Worm (Caenorhabditis elegans): ENCODE measurements around the gene F01D5.8.
A peak's percentile ranks its signal among the peaks of the same experiment; 100 is the strongest.

Gene F01D5.8

DNA sequence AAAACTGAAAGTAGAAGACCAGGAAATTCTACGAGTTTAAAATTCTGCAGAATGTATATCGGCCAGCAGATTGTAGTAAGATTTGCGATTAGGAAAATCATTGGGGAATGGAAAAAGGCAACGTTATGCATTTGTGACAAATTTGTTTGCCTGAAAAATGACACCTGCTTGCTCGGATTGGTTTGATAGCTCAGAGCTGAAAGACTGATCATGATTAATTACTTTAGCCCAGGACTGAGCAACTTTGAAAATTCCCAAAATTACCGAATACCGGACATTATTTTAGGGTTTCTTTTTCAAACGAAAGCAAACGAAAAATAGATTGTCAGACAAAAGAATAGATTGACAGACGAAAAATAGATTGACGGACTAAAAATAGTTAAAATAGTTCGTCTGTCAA lies 26.0 kb upstream of the F01D5.8 start, which contains the start of gene sre-47:
Gene sre-47, minus strand, starts transcription at position 101 of the 400 bp plus-strand sequence.
- TF ChIP-seq Y116A8C.19 (tag; optimal IDR thresholded peaks at IDR 0.05; ENCODE audit: borderline replicate concordance) (no peak), efl-1 (optimal IDR thresholded peaks at IDR 0.05) (no peak), efl-1 (GFP tag; optimal IDR thresholded peaks at IDR 0.05 in 1 of 2) (peak in 1 of 2 experiments; percentile 76)

DNA sequence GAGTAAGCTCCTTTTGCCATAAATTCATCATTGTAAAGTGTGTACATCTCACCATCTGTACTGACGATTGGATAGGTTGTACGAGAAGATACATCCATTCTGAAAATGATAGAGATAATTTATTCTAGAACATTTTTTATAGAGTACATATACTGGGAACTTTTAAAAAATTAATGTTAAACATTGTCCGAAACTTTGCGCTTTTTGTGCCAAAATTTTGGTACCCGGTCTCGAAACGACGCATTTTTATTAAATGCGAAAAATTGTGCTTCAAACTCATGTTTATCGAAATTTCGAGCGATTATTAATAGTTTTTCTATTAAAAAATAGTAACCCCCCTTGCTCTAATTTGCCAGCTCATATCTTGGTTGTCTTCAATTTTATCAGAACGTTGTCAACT lies 18.8 kb upstream of the F01D5.8 start, which contains the start of gene Y39G8B.5:
Gene Y39G8B.5, minus strand, starts transcription at position 101 of the 400 bp plus-strand sequence.
- TF ChIP-seq lin-15B (tag; optimal IDR thresholded peaks at IDR 0.05) (no peak), efl-1 (optimal IDR thresholded peaks at IDR 0.05) (no peak), efl-1 (GFP tag; optimal IDR thresholded peaks at IDR 0.05 in 1 of 2) (peak in 1 of 2 experiments; percentile 6)

DNA sequence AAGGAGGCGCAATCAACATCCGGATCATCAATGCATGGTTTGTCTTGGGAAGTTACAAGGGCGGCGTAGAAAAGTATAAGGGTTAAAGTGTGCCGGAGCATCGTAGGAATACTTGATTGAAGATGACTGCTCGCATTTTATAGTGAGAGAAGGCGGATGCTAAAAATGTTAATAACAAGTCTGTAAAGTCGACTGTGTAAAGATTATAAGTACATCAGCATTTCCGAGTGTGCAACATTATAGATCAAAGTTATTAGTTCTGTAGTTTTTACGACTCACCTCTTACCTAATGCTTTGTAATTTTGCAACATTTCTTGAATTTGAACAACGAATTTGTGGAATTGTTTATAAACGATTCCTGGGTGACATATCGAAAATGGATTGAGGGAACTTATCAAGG lies 15.6 kb upstream of the F01D5.8 start, which contains the start of gene Y39G8B.7:
Gene Y39G8B.7, minus strand, starts transcription at position 101 of the 400 bp plus-strand sequence.
- TF ChIP-seq hpl-2 (GFP tag; optimal IDR thresholded peaks at IDR 0.05) (no peak), aha-1 (tag; optimal IDR thresholded peaks at IDR 0.05) (no peak), ces-1 (GFP tag; optimal IDR thresholded peaks at IDR 0.05) (no peak), jun-1 (tag; optimal IDR thresholded peaks at IDR 0.05) (no peak), nhr-76 (tag; optimal IDR thresholded peaks at IDR 0.05) (no peak), snpc-4 (tag; optimal IDR thresholded peaks at IDR 0.05) (no peak), dsc-1 (tag; optimal IDR thresholded peaks at IDR 0.05) (no peak), fkh-4 (tag; optimal IDR thresholded peaks at IDR 0.05; ENCODE audit: borderline replicate concordance) (no peak), lsy-2 (tag; optimal IDR thresholded peaks at IDR 0.05) (no peak), ets-5 (GFP tag; IDR thresholded peaks at IDR 0.05) (no peak), ama-1 (optimal IDR thresholded peaks at IDR 0.05) (no peak), fos-1 (tag; optimal IDR thresholded peaks at IDR 0.05) (no peak), mab-9 (GFP tag; IDR thresholded peaks at IDR 0.05) (no peak), unc-86 (tag; optimal IDR thresholded peaks at IDR 0.05) (no peak), grh-1 (GFP tag; IDR thresholded peaks at IDR 0.05) (no peak), lin-35 (GFP tag; optimal IDR thresholded peaks at IDR 0.05) (no peak), lir-3 (tag; optimal IDR thresholded peaks at IDR 0.05; ENCODE audit: poor library complexity) (no peak)

DNA sequence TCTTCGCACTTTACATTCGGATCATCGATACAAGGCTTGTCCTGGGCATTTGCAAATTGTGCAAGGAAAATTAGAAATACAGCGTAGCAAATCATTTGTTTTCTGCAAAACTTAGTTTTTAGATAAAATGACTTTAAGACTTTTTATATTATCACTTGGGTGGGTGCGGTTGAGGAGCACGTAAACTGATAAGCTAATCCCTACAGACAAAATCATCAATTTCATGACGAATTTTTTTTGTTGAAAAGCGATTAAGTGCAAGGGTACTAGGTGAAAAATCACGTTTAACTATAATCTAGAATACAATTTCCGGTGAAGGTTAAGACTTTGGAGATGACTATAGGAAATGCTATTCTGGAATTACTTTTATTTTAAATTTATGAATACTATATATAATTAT lies 13.0 kb upstream of the F01D5.8 start, which contains the start of gene F01D5.1:
Gene F01D5.1, minus strand, starts transcription at position 105 of the 400 bp plus-strand sequence.
- TF ChIP-seq elt-2 (tag; optimal IDR thresholded peaks at IDR 0.05) (peak; percentile 84), ets-5 (GFP tag; IDR thresholded peaks at IDR 0.05) (no peak)

DNA sequence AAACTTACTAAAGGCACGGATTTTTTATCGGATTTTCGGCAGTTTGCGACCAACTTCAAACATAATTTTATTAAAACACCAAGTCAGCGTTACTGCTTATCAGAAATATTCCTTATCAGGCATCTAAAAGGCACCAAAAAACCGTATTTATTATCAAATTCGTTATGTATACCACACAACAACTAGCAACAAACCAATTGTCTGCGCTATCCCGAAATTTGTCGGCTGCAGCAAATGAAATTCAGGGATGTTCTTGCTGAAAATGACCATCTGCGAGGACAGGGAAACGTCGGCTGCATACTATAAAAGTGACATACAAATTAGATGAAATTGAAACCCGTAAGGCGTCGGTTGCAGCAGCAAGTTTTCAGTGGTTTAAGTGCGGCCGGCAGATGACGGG lies 12.5 kb upstream of the F01D5.8 start:
- TF ChIP-seq jun-1 (tag; optimal IDR thresholded peaks at IDR 0.05) = no peak
- TF ChIP-seq ces-1 (GFP tag; optimal IDR thresholded peaks at IDR 0.05) = no peak
- no peak for TF ChIP-seq skn-1 (tag; optimal IDR thresholded peaks at IDR 0.05)

DNA sequence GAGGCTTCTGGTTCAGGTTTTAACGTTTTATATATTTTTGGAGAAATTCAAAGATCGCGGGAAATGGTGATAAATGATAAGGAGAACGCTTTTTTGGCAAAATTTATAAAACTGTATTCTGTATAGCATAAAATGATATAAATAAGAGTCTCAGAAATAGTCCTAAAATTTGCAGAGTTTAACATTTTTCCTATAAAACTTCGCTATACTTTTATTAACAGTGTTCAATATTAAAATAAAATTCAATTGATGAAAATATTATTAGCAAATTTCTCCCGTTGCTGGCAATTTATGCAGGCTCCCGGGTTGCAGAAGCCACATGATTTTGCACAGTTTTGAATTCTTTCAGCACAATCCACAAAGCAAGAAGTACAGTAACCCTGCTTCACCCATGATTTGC lies 11.5 kb upstream of the F01D5.8 start, which contains the start of gene F01D5.2:
Gene F01D5.2, minus strand, starts transcription at position 101 of the 400 bp plus-strand sequence.
- no peak for TF ChIP-seq aly-2 (tag; optimal IDR thresholded peaks at IDR 0.05)
- no peak for TF ChIP-seq mdl-1 (tag; optimal IDR thresholded peaks at IDR 0.05)
- no peak for TF ChIP-seq blmp-1 (tag; optimal IDR thresholded peaks at IDR 0.05)
- no peak for TF ChIP-seq lin-14 (GFP tag; optimal IDR thresholded peaks at IDR 0.05)
- no peak for TF ChIP-seq nhr-11 (tag; optimal IDR thresholded peaks at IDR 0.05)
- no peak for TF ChIP-seq nhr-20 (tag; optimal IDR thresholded peaks at IDR 0.05)
- no peak for TF ChIP-seq nhr-12 (tag; optimal IDR thresholded peaks at IDR 0.05)
- TF ChIP-seq nhr-19 (GFP tag; conservative IDR thresholded peaks at IDR 0.05) = no peak
- TF ChIP-seq unc-86 (tag; optimal IDR thresholded peaks at IDR 0.05) = no peak
- no peak for TF ChIP-seq snpc-4 (tag; optimal IDR thresholded peaks at IDR 0.05)
- no peak for TF ChIP-seq nhr-28 (tag; optimal IDR thresholded peaks at IDR 0.05)
- TF ChIP-seq lin-13 (GFP tag; optimal IDR thresholded peaks at IDR 0.05) = no peak
- no peak for TF ChIP-seq alr-1 (tag; optimal IDR thresholded peaks at IDR 0.05; ENCODE audit: borderline replicate concordance)
- TF ChIP-seq skn-1 (tag; optimal IDR thresholded peaks at IDR 0.05) = no peak
- no peak for TF ChIP-seq ama-1 (optimal IDR thresholded peaks at IDR 0.05)
- TF ChIP-seq pag-3 (tag; optimal IDR thresholded peaks at IDR 0.05; ENCODE audit: borderline replicate concordance, insufficient read depth) = no peak
